Worm (Caenorhabditis elegans) whole organism, L3 larva: ENCODE results near the gene dsl-2.

Experiments used
- ZK546.5 ChIP-seq: sonication (generic microtip); optimal IDR thresholded peaks from 2 replicates; lab custom pipeline; 2017; ENCODE audit warnings: missing biosample characterization, missing genetic modification characterization
- ama-1 ChIP-seq: fragments of 150-350 bp; optimal IDR thresholded peaks from 2 replicates; lab custom pipeline; 2018
- ceh-9 ChIP-seq: sonication (generic microtip); optimal IDR thresholded peaks from 2 replicates; lab custom pipeline; 2018; ENCODE audit warnings: missing biosample characterization, missing genetic modification characterization
- nfya-1 ChIP-seq: sonication (generic microtip); optimal IDR thresholded peaks from 2 replicates; lab custom pipeline; 2017; ENCODE audit warnings: missing genetic modification characterization, mild to moderate bottlenecking, missing compliant biosample characterization, antibody characterized with exemption, moderate library complexity; ENCODE audit not compliant: insufficient read depth
- nhr-77 ChIP-seq: fragments of 150-350 bp; optimal IDR thresholded peaks from 2 replicates; lab custom pipeline; 2014; ENCODE audit warnings: missing biosample characterization, missing genetic modification characterization
- snpc-4 ChIP-seq: fragments of 150-350 bp; optimal IDR thresholded peaks from 2 replicates; lab custom pipeline; 2014; ENCODE audit warnings: missing biosample characterization, missing genetic modification characterization
- unc-62 ChIP-seq: fragments of 150-350 bp; sonication (generic microtip); optimal IDR thresholded peaks from 4 replicates; lab custom pipeline; 2014; ENCODE audit warnings: missing biosample characterization, missing genetic modification reagents, missing genetic modification characterization
- ztf-4 ChIP-seq: fragments of 150-350 bp; optimal IDR thresholded peaks from 2 replicates; lab custom pipeline; 2014; ENCODE audit warnings: missing biosample characterization, missing genetic modification characterization

DNA sequence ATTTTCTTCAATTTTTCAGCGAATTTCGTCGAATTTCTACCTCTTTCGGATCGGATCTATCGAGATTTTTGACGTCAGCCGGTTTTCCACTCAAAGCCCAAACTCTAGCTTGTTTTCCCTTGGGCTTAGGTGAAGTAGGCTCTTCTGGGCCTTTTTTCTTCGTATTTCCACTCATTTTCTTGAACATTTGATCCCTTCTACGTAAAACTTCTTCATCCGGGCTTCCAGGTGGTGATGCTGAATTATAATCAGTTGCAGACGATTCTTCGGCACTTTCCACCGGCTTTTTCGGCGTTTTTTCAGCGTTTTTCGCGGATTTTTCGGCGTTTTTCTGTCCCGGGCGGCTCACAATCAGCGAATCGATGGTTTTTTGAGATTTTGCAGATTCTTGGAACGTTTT, 33.4 kb upstream of the dsl-2 start:
- TF ChIP-seq ceh-9 (no peak), ama-1 (no peak), unc-62 (no peak), nfya-1 (no peak), snpc-4 (no peak), ztf-4 (no peak), ZK546.5 (tag; lab: Kevin White, UChicago) (no peak), nhr-77 (tag; lab: Kevin White, UChicago) (no peak)
